Fruit fly (Drosophila melanogaster): ENCODE data around the gene Mrp4.

The Mrp4 gene

DNA sequence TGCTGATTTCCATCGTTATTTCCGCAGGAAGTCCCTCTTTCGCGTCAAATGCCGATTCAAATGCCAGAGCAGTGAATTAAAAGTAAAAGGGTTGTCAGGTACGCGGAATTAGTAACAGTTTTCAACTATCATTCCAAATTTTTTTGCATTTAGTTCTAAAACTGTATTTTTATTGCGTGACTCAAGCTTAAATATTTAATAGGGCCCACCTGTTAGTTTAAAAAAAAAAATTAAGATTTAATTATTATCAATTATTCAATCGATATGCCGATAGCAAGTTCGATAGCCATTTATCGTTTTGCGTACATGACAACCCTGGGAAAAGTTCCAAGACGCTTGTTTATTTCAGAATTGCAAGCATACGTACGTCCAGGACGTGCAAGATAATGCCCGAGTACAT lies 54.0 kb downstream of the Mrp4 start, which contains the start of gene CG14711 (continued):
- TF ChIP-seq Myb (GFP tag; optimal IDR thresholded peaks at IDR 0.05) = peak; percentile 49
- peak; percentile 90 for TF ChIP-seq az2 (GFP tag; optimal IDR thresholded peaks at IDR 0.05)
- no peak for TF ChIP-seq gfzf (GFP tag; optimal IDR thresholded peaks at IDR 0.05)
- TF ChIP-seq tup (GFP tag; optimal IDR thresholded peaks at IDR 0.05) = peak; percentile 60
- peak; percentile 34 for TF ChIP-seq CG6654 (GFP tag; optimal IDR thresholded peaks at IDR 0.05)
- TF ChIP-seq wek (GFP tag; optimal IDR thresholded peaks at IDR 0.05) = peak; percentile 32
- peak; percentile 75 to 77 for TF ChIP-seq Pdp1 (GFP tag; optimal IDR thresholded peaks at IDR 0.05)
- no peak for TF ChIP-seq Sry-β (GFP tag; optimal IDR thresholded peaks at IDR 0.05)
- TF ChIP-seq prd (optimal IDR thresholded peaks at IDR 0.05) = no peak
- TF ChIP-seq prd (GFP tag; IDR thresholded peaks at IDR 0.05) = peak; percentile 85
- peak; percentile 81 for TF ChIP-seq E2f2 (GFP tag; IDR thresholded peaks at IDR 0.05)
- peak; percentile 69 for TF ChIP-seq CG16815 (GFP tag; optimal IDR thresholded peaks at IDR 0.05)
- peak; percentile 86 for TF ChIP-seq H2.0 (GFP tag; IDR thresholded peaks at IDR 0.05)
- peak; percentile 58 for TF ChIP-seq grn (GFP tag; optimal IDR thresholded peaks at IDR 0.05)
- peak; percentile 27; the same call in 1 of the 2 replicates for TF ChIP-seq klu (GFP tag; IDR thresholded peaks at IDR 0.05)
- TF ChIP-seq twi (tag; optimal IDR thresholded peaks at IDR 0.05) = peak; percentile 77
- peak; percentile 64 for TF ChIP-seq MESR4 (GFP tag; optimal IDR thresholded peaks at IDR 0.05)
- TF ChIP-seq bab2 (GFP tag; optimal IDR thresholded peaks at IDR 0.05) = peak; percentile 83
- peak; percentile 84 for TF ChIP-seq CG3065 (GFP tag; optimal IDR thresholded peaks at IDR 0.05)
- peak; percentile 88 for TF ChIP-seq CG2120 (GFP tag; optimal IDR thresholded peaks at IDR 0.05)
- TF ChIP-seq row (GFP tag; IDR thresholded peaks at IDR 0.05) = peak; percentile 96
- TF ChIP-seq CTCF (GFP tag; optimal IDR thresholded peaks at IDR 0.05) = peak; percentile 6
- TF ChIP-seq unpg (GFP tag; optimal IDR thresholded peaks at IDR 0.05) = peak; percentile 89
- no peak; the same call in 1 of the 2 replicates for TF ChIP-seq ro (GFP tag; IDR thresholded peaks at IDR 0.05)
- TF ChIP-seq Ets65A (GFP tag) = peak; percentile 97
- TF ChIP-seq CG18476 (GFP tag; optimal IDR thresholded peaks at IDR 0.05) = peak; percentile 80
- peak; percentile 69 for TF ChIP-seq inv (GFP tag; IDR thresholded peaks at IDR 0.05; ENCODE audit: partially characterized antibody)
- no peak for TF ChIP-seq gcm (GFP tag; optimal IDR thresholded peaks at IDR 0.05)
- no peak for TF ChIP-seq D (optimal IDR thresholded peaks at IDR 0.05)
- TF ChIP-seq D (GFP tag; optimal IDR thresholded peaks at IDR 0.05) = peak; percentile 75
- TF ChIP-seq z (GFP tag; IDR thresholded peaks at IDR 0.05) = no peak
- peak; percentile 78 for TF ChIP-seq CG2889 (GFP tag; IDR thresholded peaks at IDR 0.05)
- TF ChIP-seq crc (GFP tag; optimal IDR thresholded peaks at IDR 0.05) = peak; percentile 20
- TF ChIP-seq CG13894 (tag; optimal IDR thresholded peaks at IDR 0.05) = peak; percentile 88
- TF ChIP-seq CG17568 (GFP tag; optimal IDR thresholded peaks at IDR 0.05) = no peak
- peak; percentile 93 for TF ChIP-seq vvl (GFP tag; IDR thresholded peaks at IDR 0.05)
- TF ChIP-seq CG3407 (GFP tag; optimal IDR thresholded peaks at IDR 0.05) = peak; percentile 62
- TF ChIP-seq CG34376 (GFP tag; optimal IDR thresholded peaks at IDR 0.05) = peak; percentile 83
- peak; percentile 83 for TF ChIP-seq ranshi (GFP tag; IDR thresholded peaks at IDR 0.05)
- peak; percentile 37 for TF ChIP-seq CG8359 (GFP tag; optimal IDR thresholded peaks at IDR 0.05; ENCODE audit: borderline replicate concordance)
- no peak for TF ChIP-seq jing (GFP tag; optimal IDR thresholded peaks at IDR 0.05)
- peak; percentile 81 for TF ChIP-seq oc (tag; optimal IDR thresholded peaks at IDR 0.05)
- peak; percentile 83 for TF ChIP-seq otp (GFP tag; IDR thresholded peaks at IDR 0.05)
- no peak; the same call in none of the 2 replicates for TF ChIP-seq ato (GFP tag; IDR thresholded peaks at IDR 0.05; ENCODE audit: partially characterized antibody)
- TF ChIP-seq crol (GFP tag; IDR thresholded peaks at IDR 0.05) = no peak
- peak; percentile 91 for TF ChIP-seq B-H2 (GFP tag; optimal IDR thresholded peaks at IDR 0.05)
- peak; percentile 85 for TF ChIP-seq CG13296 (GFP tag; optimal IDR thresholded peaks at IDR 0.05)
- TF ChIP-seq CG6272 (GFP tag; IDR thresholded peaks at IDR 0.05) = peak; percentile 77
- peak; percentile 82 for TF ChIP-seq hbn (GFP tag; IDR thresholded peaks at IDR 0.05; ENCODE audit: partially characterized antibody)
- TF ChIP-seq Dll (GFP tag; IDR thresholded peaks at IDR 0.05; ENCODE audit: partially characterized antibody) = peak; percentile 93
- TF ChIP-seq CG6254 (GFP tag; optimal IDR thresholded peaks at IDR 0.05) = peak; percentile 72
- TF ChIP-seq mam (GFP tag; optimal IDR thresholded peaks at IDR 0.05) = peak; percentile 63
